Fruit fly (Drosophila melanogaster): ENCODE data around the gene RhoGAP68F.

Gene RhoGAP68F

DNA sequence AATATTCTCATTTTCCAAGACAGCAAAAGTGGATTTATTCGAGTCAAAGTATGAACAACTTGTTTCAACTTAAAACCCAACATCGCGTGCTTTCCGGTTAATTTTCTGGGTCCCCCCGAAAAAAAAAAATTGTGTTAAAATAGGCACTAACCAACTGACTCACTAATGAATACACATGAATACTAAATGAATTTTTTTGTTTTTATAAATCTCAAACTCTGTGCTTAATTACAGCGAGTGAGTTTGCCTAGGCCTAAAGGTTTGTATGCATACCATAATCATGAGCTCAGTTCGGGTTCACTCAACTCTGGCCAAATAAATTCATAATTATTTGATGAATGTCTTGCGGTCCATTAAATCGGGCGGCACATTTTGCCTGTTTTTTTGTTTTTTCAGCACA lies 31.3 kb upstream of the RhoGAP68F start:
- no peak for TF ChIP-seq fd96Ca (GFP tag; IDR thresholded peaks at IDR 0.05)
- no peak for TF ChIP-seq CG8301 (tag; optimal IDR thresholded peaks at IDR 0.05)
- TF ChIP-seq CG32121 (GFP tag; IDR thresholded peaks at IDR 0.05) = no peak
- TF ChIP-seq CG9948 (tag; optimal IDR thresholded peaks at IDR 0.05) = no peak
- TF ChIP-seq CG10348 (GFP tag; IDR thresholded peaks at IDR 0.05) = no peak
- no peak for TF ChIP-seq gl (tag; optimal IDR thresholded peaks at IDR 0.05)
- no peak for TF ChIP-seq CG13204 (GFP tag; optimal IDR thresholded peaks at IDR 0.05)
- no peak for TF ChIP-seq CG17806 (tag; optimal IDR thresholded peaks at IDR 0.05)
- no peak for TF ChIP-seq EcR (GFP tag; optimal IDR thresholded peaks at IDR 0.05)

DNA sequence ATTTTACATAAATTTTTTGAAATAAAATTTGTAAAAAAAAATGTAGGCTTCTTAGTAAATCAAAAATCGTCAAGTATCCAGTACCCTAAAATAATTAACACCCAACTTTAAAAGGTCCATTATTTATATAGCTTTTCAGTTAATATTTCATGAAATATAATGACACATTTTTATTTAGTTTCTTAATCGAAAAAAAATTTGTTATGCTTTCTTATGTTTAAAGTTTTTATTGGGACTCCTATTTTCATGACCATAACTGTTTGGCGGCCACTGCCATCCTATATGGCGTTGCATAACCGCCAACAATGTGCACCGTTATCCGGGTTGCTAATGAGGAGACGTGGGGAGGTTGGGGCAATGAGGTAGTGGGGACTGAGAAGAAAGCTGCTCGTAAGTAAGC lies 30.2 kb upstream of the RhoGAP68F start:
- TF ChIP-seq CG13204 (GFP tag; optimal IDR thresholded peaks at IDR 0.05) (no peak), CG14655 (GFP tag; optimal IDR thresholded peaks at IDR 0.05) (peak; percentile 56), CG8159 (tag; optimal IDR thresholded peaks at IDR 0.05) (peak; percentile 37)

DNA sequence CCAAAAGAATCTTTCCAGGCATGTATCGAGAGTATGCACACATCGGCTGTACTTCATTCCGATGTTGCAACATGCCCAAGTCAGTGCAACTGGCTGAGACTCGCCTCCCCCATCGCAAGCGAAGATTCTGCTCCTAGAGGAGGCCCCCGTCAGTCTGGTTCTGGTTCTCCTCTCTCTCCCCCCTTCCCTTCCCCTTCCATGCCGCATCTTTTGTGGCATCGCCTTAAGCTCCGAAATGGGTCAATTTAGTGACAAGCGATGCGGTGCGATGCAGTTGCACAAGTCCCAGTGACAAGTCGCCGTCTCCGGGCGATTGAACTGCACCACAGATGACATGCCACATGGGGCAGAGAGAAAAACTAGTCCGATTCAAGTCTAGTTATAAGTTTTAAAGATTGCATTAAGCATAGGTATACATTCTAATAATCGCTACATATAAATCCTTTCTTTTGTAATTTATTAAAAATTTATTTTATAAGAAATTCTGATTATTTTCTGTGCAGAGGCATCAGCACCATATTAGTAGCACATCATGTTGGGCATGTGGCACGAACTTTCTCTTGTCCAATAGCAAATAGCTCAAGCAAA lies 29.5 kb upstream of the RhoGAP68F start:
- peak; percentile 49 for TF ChIP-seq CG13204 (GFP tag; optimal IDR thresholded peaks at IDR 0.05)
- no peak for TF ChIP-seq Snoo (tag; optimal IDR thresholded peaks at IDR 0.05)
- TF ChIP-seq Pif1A (GFP tag; optimal IDR thresholded peaks at IDR 0.05) = peak; percentile 42
- TF ChIP-seq gl (tag; optimal IDR thresholded peaks at IDR 0.05) = no peak
- peak; percentile 62 for TF ChIP-seq CG32121 (GFP tag; IDR thresholded peaks at IDR 0.05)
- TF ChIP-seq CG14655 (GFP tag; optimal IDR thresholded peaks at IDR 0.05) = peak; percentile 73
- no peak for TF ChIP-seq CG12605 (GFP tag; IDR thresholded peaks at IDR 0.05)
- TF ChIP-seq CG8159 (tag; optimal IDR thresholded peaks at IDR 0.05) = no peak
- peak; percentile 10; the same call in 1 of the 3 replicates for TF ChIP-seq CG4496 (GFP tag; IDR thresholded peaks at IDR 0.05)
- peak; percentile 68 for TF ChIP-seq EcR (GFP tag; optimal IDR thresholded peaks at IDR 0.05)
- TF ChIP-seq Ets98B (GFP tag; IDR thresholded peaks at IDR 0.05) = no peak; the same call in 1 of the 2 replicates
- no peak for TF ChIP-seq CG10348 (GFP tag; IDR thresholded peaks at IDR 0.05)
- TF ChIP-seq rn (GFP tag; IDR thresholded peaks at IDR 0.05) = no peak
- TF ChIP-seq CG9948 (tag; optimal IDR thresholded peaks at IDR 0.05) = peak; percentile 23
- no peak for TF ChIP-seq D1 (tag; optimal IDR thresholded peaks at IDR 0.05)
- no peak for TF ChIP-seq CG34367 (tag; optimal IDR thresholded peaks at IDR 0.05)
- peak; percentile 53; the same call in 2 of the 3 replicates for TF ChIP-seq fd96Ca (GFP tag; IDR thresholded peaks at IDR 0.05)
- TF ChIP-seq CG15710 (tag; optimal IDR thresholded peaks at IDR 0.05) = peak; percentile 31
- TF ChIP-seq Pif1B (GFP tag; optimal IDR thresholded peaks at IDR 0.05) = peak; percentile 16
- TF ChIP-seq CG8301 (tag; optimal IDR thresholded peaks at IDR 0.05) = peak; percentile 61
- TF ChIP-seq CG17806 (tag; optimal IDR thresholded peaks at IDR 0.05) = peak; percentile 40

DNA sequence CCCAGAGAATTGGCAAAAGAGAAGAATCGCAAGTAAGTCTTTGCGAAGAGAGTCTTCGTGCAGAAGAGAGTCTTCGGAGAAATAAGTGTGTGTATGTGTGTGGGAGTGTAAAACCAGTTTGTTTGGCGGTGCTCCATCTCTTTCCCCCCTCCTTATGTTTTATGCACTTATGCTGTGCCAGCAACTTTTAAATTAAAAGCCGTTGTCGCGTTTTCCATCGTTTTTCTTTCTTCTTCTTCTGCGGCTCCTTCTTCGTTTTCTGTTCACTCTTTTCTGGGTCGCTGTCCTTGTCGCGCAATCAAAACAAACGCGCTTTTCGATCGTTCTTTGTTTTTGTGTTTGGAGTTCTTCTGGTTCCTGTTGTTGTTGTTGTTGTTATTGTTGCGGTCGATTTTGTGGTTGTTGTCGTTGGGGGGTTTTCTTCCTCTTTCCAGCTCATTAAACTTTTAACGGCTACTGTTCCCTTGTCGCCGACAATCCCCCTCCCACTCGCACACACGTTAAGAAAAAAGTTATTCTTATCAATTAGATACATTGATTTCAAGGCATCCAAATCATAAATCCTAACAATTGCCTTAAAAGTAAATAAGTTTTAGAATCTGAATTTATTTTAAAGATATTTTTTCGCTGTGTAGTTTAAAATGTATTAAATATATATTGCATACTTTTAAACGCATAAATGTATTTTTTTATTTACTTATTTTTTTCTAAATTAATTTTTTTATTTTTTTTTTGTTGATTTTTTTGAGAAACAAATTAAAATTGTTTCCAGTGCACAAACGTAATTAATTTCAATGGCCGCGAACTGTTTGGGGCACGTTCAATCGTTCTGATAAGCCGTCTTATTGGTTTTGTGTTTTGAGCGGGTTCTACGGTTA lies 27.3 kb upstream of the RhoGAP68F start:
- TF ChIP-seq CG10348 (GFP tag; IDR thresholded peaks at IDR 0.05) (no peak), CG13204 (GFP tag; optimal IDR thresholded peaks at IDR 0.05) (peak; percentile 36), Pif1A (GFP tag; optimal IDR thresholded peaks at IDR 0.05) (peak; percentile 61), Ets98B (GFP tag; IDR thresholded peaks at IDR 0.05) (no peak; the same call in 1 of the 2 replicates), fd96Ca (GFP tag; IDR thresholded peaks at IDR 0.05) (no peak), Snoo (tag; optimal IDR thresholded peaks at IDR 0.05) (peak; percentile 85), CG4496 (GFP tag; IDR thresholded peaks at IDR 0.05) (no peak), CG9948 (tag; optimal IDR thresholded peaks at IDR 0.05) (peak; percentile 91), CG32121 (GFP tag; IDR thresholded peaks at IDR 0.05) (no peak), CG8301 (tag; optimal IDR thresholded peaks at IDR 0.05) (peak; percentile 65), D1 (tag; optimal IDR thresholded peaks at IDR 0.05) (peak; percentile 92), rn (GFP tag; IDR thresholded peaks at IDR 0.05) (peak; percentile 60; the same call in 1 of the 2 replicates), gl (tag; optimal IDR thresholded peaks at IDR 0.05) (no peak), CG14655 (GFP tag; optimal IDR thresholded peaks at IDR 0.05) (peak; percentile 81), CG12605 (GFP tag; IDR thresholded peaks at IDR 0.05) (peak; percentile 44; the same call in 1 of the 2 replicates), CG17806 (tag; optimal IDR thresholded peaks at IDR 0.05) (peak; percentile 84), Pif1B (GFP tag; optimal IDR thresholded peaks at IDR 0.05) (peak; percentile 64), CG15710 (tag; optimal IDR thresholded peaks at IDR 0.05) (peak; percentile 86), CG34367 (tag; optimal IDR thresholded peaks at IDR 0.05) (peak; percentile 77), CG8159 (tag; optimal IDR thresholded peaks at IDR 0.05) (peak; percentile 90), EcR (GFP tag; optimal IDR thresholded peaks at IDR 0.05) (peak; percentile 96)

DNA sequence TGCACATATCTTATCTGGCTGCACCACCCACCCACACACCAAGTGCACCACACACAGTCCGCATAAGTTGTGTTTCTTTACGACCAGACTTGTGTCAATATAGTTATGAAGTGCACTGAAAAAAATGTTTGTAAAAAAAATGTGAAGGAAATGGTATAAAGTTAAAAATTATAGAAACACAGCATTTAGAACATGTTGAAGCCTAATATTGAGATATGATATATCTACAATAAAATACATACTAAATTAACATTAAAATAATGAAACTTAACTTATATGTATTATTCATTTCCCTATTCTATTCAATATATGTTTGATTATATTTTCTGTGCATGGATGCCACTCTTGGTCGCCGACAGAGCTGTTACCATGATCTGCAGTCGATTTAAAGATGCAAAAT lies 25.7 kb upstream of the RhoGAP68F start:
- peak; percentile 73 for TF ChIP-seq CG8159 (tag; optimal IDR thresholded peaks at IDR 0.05)
- no peak for TF ChIP-seq Snoo (tag; optimal IDR thresholded peaks at IDR 0.05)
- no peak for TF ChIP-seq gl (tag; optimal IDR thresholded peaks at IDR 0.05)
- no peak for TF ChIP-seq CG32121 (GFP tag; IDR thresholded peaks at IDR 0.05)
- no peak for TF ChIP-seq Pif1B (GFP tag; optimal IDR thresholded peaks at IDR 0.05)
- TF ChIP-seq CG8301 (tag; optimal IDR thresholded peaks at IDR 0.05) = peak; percentile 38
- peak; percentile 47 for TF ChIP-seq CG17806 (tag; optimal IDR thresholded peaks at IDR 0.05)
- TF ChIP-seq Ets98B (GFP tag; IDR thresholded peaks at IDR 0.05) = no peak
- TF ChIP-seq CG15710 (tag; optimal IDR thresholded peaks at IDR 0.05) = peak; percentile 39
- no peak for TF ChIP-seq CG4496 (GFP tag; IDR thresholded peaks at IDR 0.05)
- TF ChIP-seq D1 (tag; optimal IDR thresholded peaks at IDR 0.05) = no peak
- TF ChIP-seq CG34367 (tag; optimal IDR thresholded peaks at IDR 0.05) = no peak
- peak; percentile 55 for TF ChIP-seq CG9948 (tag; optimal IDR thresholded peaks at IDR 0.05)
- no peak for TF ChIP-seq EcR (GFP tag; optimal IDR thresholded peaks at IDR 0.05)
- TF ChIP-seq CG14655 (GFP tag; optimal IDR thresholded peaks at IDR 0.05) = peak; percentile 59
- no peak for TF ChIP-seq fd96Ca (GFP tag; IDR thresholded peaks at IDR 0.05)
- TF ChIP-seq rn (GFP tag; IDR thresholded peaks at IDR 0.05) = no peak
- no peak for TF ChIP-seq CG13204 (GFP tag; optimal IDR thresholded peaks at IDR 0.05)
- TF ChIP-seq CG12605 (GFP tag; IDR thresholded peaks at IDR 0.05) = no peak
- TF ChIP-seq Pif1A (GFP tag; optimal IDR thresholded peaks at IDR 0.05) = no peak
- TF ChIP-seq CG10348 (GFP tag; IDR thresholded peaks at IDR 0.05) = no peak
